Fruit fly (Drosophila melanogaster) whole organism, embryonic: ENCODE results near the gene CG14803.

Source experiments
- Atf6 ChIP-seq: fragments of 200-800 bp; sonication (Bioruptor generic); IDR thresholded peaks from 2 replicates; pipeline ENCODE4 v1.3.6; 2022; ENCODE audit warnings: missing biosample characterization, missing genetic modification characterization
- CG1024 ChIP-seq: fragments of 200-800 bp; sonication (Bioruptor generic); IDR thresholded peaks from 2 replicates; pipeline ENCODE4 v1.3.6; 2022; ENCODE audit warnings: missing biosample characterization, missing genetic modification characterization
- CG10565 ChIP-seq: fragments of 200-800 bp; sonication (Bioruptor generic); optimal IDR thresholded peaks from 3 replicates; lab custom pipeline; 2016; ENCODE audit warnings: missing biosample characterization, mild to moderate bottlenecking, missing genetic modification characterization
- CG10979 ChIP-seq: fragments of 200-800 bp; sonication (Bioruptor generic); optimal IDR thresholded peaks from 2 replicates; lab custom pipeline; 2018; ENCODE audit warnings: missing biosample characterization, mild to moderate bottlenecking, missing genetic modification characterization, moderate library complexity
- CG12659 ChIP-seq: fragments of 200-800 bp; sonication (Bioruptor generic); optimal IDR thresholded peaks from 3 replicates; lab custom pipeline; 2017; ENCODE audit warnings: mild to moderate bottlenecking, missing biosample characterization, missing genetic modification reagents, missing genetic modification characterization
- CG12769 ChIP-seq: fragments of 200-800 bp; sonication (Bioruptor generic); optimal IDR thresholded peaks from 2 replicates; lab custom pipeline; 2019; ENCODE audit warnings: missing biosample characterization, mild to moderate bottlenecking, missing genetic modification characterization, moderate library complexity
- CG12942 ChIP-seq: fragments of 200-800 bp; sonication (Bioruptor generic); optimal IDR thresholded peaks from 3 replicates; lab custom pipeline; 2016; ENCODE audit warnings: missing biosample characterization, missing genetic modification characterization
- CG18476 ChIP-seq: fragments of 200-800 bp; sonication (Bioruptor generic); optimal IDR thresholded peaks from 2 replicates; lab custom pipeline; 2016; ENCODE audit warnings: missing biosample characterization, mild to moderate bottlenecking, missing genetic modification characterization
- CG18764 ChIP-seq: fragments of 200-800 bp; sonication (Bioruptor generic); optimal IDR thresholded peaks from 3 replicates; lab custom pipeline; 2016; ENCODE audit warnings: missing biosample characterization, missing genetic modification characterization
- CG2875 ChIP-seq: fragments of 200-800 bp; sonication (Bioruptor generic); optimal IDR thresholded peaks from 2 replicates; lab custom pipeline; 2017; ENCODE audit warnings: missing biosample characterization, mild to moderate bottlenecking, missing genetic modification characterization, missing genetic modification reagents
- CG30431 ChIP-seq: fragments of 200-800 bp; sonication (Bioruptor generic); optimal IDR thresholded peaks from 2 replicates; lab custom pipeline; 2017; ENCODE audit warnings: missing biosample characterization, missing genetic modification characterization
- CG31365 ChIP-seq: fragments of 200-800 bp; sonication (Bioruptor generic); optimal IDR thresholded peaks from 2 replicates; lab custom pipeline; 2018; ENCODE audit warnings: missing biosample characterization, mild to moderate bottlenecking, missing genetic modification characterization
- CG33213 ChIP-seq: fragments of 200-800 bp; sonication (Bioruptor generic); optimal IDR thresholded peaks from 3 replicates; lab custom pipeline; 2016; ENCODE audit warnings: missing biosample characterization, missing genetic modification characterization
- CG34422 ChIP-seq: fragments of 200-800 bp; sonication (Bioruptor generic); IDR thresholded peaks from 3 replicates; pipeline ENCODE4 v1.3.6; 2022; ENCODE audit warnings: missing biosample characterization, missing genetic modification characterization
- CG5180 ChIP-seq: fragments of 200-800 bp; sonication (Bioruptor generic); optimal IDR thresholded peaks from 3 replicates; lab custom pipeline; 2017; ENCODE audit warnings: missing biosample characterization, missing genetic modification characterization, mild to moderate bottlenecking, moderate library complexity, missing genetic modification reagents
- CG6813 ChIP-seq: fragments of 200-800 bp; sonication (Bioruptor generic); optimal IDR thresholded peaks from 2 replicates; lab custom pipeline; 2017; ENCODE audit warnings: missing biosample characterization, missing genetic modification characterization, mild to moderate bottlenecking, moderate library complexity, missing genetic modification reagents
- CG7745 ChIP-seq: fragments of 200-800 bp; sonication (Bioruptor generic); optimal IDR thresholded peaks from 2 replicates; lab custom pipeline; 2018; ENCODE audit warnings: missing biosample characterization, mild to moderate bottlenecking, missing genetic modification characterization, moderate library complexity
- CG8281 ChIP-seq: fragments of 200-800 bp; sonication (Bioruptor generic); optimal IDR thresholded peaks from 2 replicates; lab custom pipeline; 2018; ENCODE audit warnings: missing biosample characterization, mild to moderate bottlenecking, missing genetic modification characterization, moderate library complexity
- CG9797 ChIP-seq: fragments of 200-800 bp; sonication (Bioruptor generic); optimal IDR thresholded peaks from 3 replicates; lab custom pipeline; 2018; ENCODE audit warnings: missing biosample characterization, mild to moderate bottlenecking, missing genetic modification characterization
- CG9876 ChIP-seq: fragments of 200-800 bp; sonication (Bioruptor generic); optimal IDR thresholded peaks from 2 replicates; lab custom pipeline; 2016; ENCODE audit warnings: missing biosample characterization, missing genetic modification characterization
- Dek ChIP-seq: fragments of 200-800 bp; sonication (Bioruptor generic); optimal IDR thresholded peaks from 3 replicates; lab custom pipeline; 2019; ENCODE audit warnings: missing biosample characterization, mild to moderate bottlenecking, missing genetic modification characterization, moderate library complexity
- Lhr ChIP-seq: fragments of 200-800 bp; sonication (Bioruptor generic); optimal IDR thresholded peaks from 3 replicates; lab custom pipeline; 2017; ENCODE audit warnings: mild to moderate bottlenecking, missing biosample characterization, missing genetic modification reagents, missing genetic modification characterization
- Lim3 ChIP-seq: fragments of 200-800 bp; sonication (Bioruptor generic); IDR thresholded peaks from 2 replicates; pipeline ENCODE4 v1.3.6; 2022; ENCODE audit warnings: missing biosample characterization, missing genetic modification characterization
- MBD-R2 ChIP-seq: fragments of 200-800 bp; sonication (Bioruptor generic); IDR thresholded peaks from 2 replicates; pipeline ENCODE4 v1.3.6; 2022; ENCODE audit warnings: missing biosample characterization, missing genetic modification characterization
- Spps ChIP-seq: fragments of 200-800 bp; sonication (Bioruptor generic); optimal IDR thresholded peaks from 2 replicates; lab custom pipeline; 2018; ENCODE audit warnings: missing biosample characterization, mild to moderate bottlenecking, missing genetic modification characterization
- Sry-δ ChIP-seq: fragments of 200-800 bp; sonication (Bioruptor generic); optimal IDR thresholded peaks from 2 replicates; lab custom pipeline; 2016; ENCODE audit warnings: missing biosample characterization, missing genetic modification characterization
- ac ChIP-seq: fragments of 200-800 bp; sonication (Bioruptor generic); optimal IDR thresholded peaks from 3 replicates; lab custom pipeline; 2017; ENCODE audit warnings: missing biosample characterization, mild to moderate bottlenecking, missing genetic modification characterization
- ase ChIP-seq: fragments of 200-800 bp; sonication (Bioruptor generic); IDR thresholded peaks from 3 replicates; pipeline ENCODE4 v1.3.6; 2022; ENCODE audit warnings: missing biosample characterization, missing genetic modification characterization
- ash1 ChIP-seq: fragments of 200-800 bp; sonication (Bioruptor generic); optimal IDR thresholded peaks from 2 replicates; lab custom pipeline; 2018; ENCODE audit warnings: missing biosample characterization, mild to moderate bottlenecking, missing genetic modification characterization
- az2 ChIP-seq: fragments of 200-800 bp; sonication (Bioruptor generic); optimal IDR thresholded peaks from 3 replicates; lab custom pipeline; 2016; ENCODE audit warnings: missing biosample characterization, missing genetic modification characterization
- cato ChIP-seq: fragments of 200-800 bp; sonication (Bioruptor generic); optimal IDR thresholded peaks from 2 replicates; lab custom pipeline; 2016; ENCODE audit warnings: missing biosample characterization, missing genetic modification characterization, borderline replicate concordance
- crol ChIP-seq: fragments of 200-800 bp; sonication (Bioruptor generic); IDR thresholded peaks from 2 replicates; pipeline ENCODE4 v1.3.6; 2022; ENCODE audit warnings: missing biosample characterization, missing genetic modification characterization
- da ChIP-seq: fragments of 200-800 bp; sonication (Bioruptor generic); optimal IDR thresholded peaks from 2 replicates; lab custom pipeline; 2016; ENCODE audit warnings: missing biosample characterization, missing genetic modification characterization
- fd3F ChIP-seq: fragments of 200-800 bp; sonication (Bioruptor generic); optimal IDR thresholded peaks from 2 replicates; lab custom pipeline; 2018; ENCODE audit warnings: missing biosample characterization, mild to moderate bottlenecking, missing genetic modification characterization, moderate library complexity
- gem ChIP-seq: fragments of 200-800 bp; sonication (Bioruptor generic); optimal IDR thresholded peaks from 2 replicates; lab custom pipeline; 2019; ENCODE audit warnings: missing biosample characterization, mild to moderate bottlenecking, missing genetic modification characterization, moderate library complexity
- jigr1 ChIP-seq: fragments of 200-800 bp; sonication (Bioruptor generic); IDR thresholded peaks from 3 replicates; pipeline ENCODE4 v1.3.6; 2022; ENCODE audit warnings: missing biosample characterization, missing genetic modification characterization
- kay ChIP-seq: fragments of 200-800 bp; sonication (Bioruptor generic); optimal IDR thresholded peaks from 2 replicates; lab custom pipeline; 2016; ENCODE audit warnings: missing biosample characterization, missing genetic modification characterization
- klu ChIP-seq: fragments of 200-800 bp; sonication (Bioruptor generic); IDR thresholded peaks from 2 replicates; pipeline ENCODE4 v1.3.6; 2022; ENCODE audit warnings: missing biosample characterization, missing genetic modification characterization
- lbe ChIP-seq: fragments of 200-800 bp; sonication (Bioruptor generic); optimal IDR thresholded peaks from 2 replicates; lab custom pipeline; 2016; ENCODE audit warnings: missing biosample characterization, mild to moderate bottlenecking, missing genetic modification characterization
- nerfin-2 ChIP-seq: fragments of 200-800 bp; sonication (Bioruptor generic); IDR thresholded peaks from 2 replicates; pipeline ENCODE4 v1.3.6; 2022; ENCODE audit warnings: missing biosample characterization, missing genetic modification characterization; ENCODE audit not compliant: partially characterized antibody
- pb ChIP-seq: fragments of 200-800 bp; sonication (Bioruptor generic); optimal IDR thresholded peaks from 3 replicates; lab custom pipeline; 2016; ENCODE audit warnings: missing biosample characterization, missing genetic modification characterization
- peb ChIP-seq: fragments of 200-800 bp; sonication (Bioruptor generic); IDR thresholded peaks from 2 replicates; pipeline ENCODE4 v1.3.6; 2022; ENCODE audit warnings: missing biosample characterization, missing genetic modification characterization
- pfk ChIP-seq: fragments of 200-800 bp; sonication (Bioruptor generic); optimal IDR thresholded peaks from 2 replicates; lab custom pipeline; 2018; ENCODE audit warnings: missing biosample characterization, mild to moderate bottlenecking, missing genetic modification characterization, moderate library complexity
- pita ChIP-seq: fragments of 200-800 bp; sonication (Bioruptor generic); optimal IDR thresholded peaks from 2 replicates; lab custom pipeline; 2017; ENCODE audit warnings: missing biosample characterization, mild to moderate bottlenecking, missing genetic modification characterization
- pzg ChIP-seq: fragments of 200-800 bp; sonication (Bioruptor generic); optimal IDR thresholded peaks from 3 replicates; lab custom pipeline; 2018; ENCODE audit warnings: missing biosample characterization, mild to moderate bottlenecking, missing genetic modification characterization, moderate library complexity
- ttk ChIP-seq: fragments of 200-800 bp; sonication (Bioruptor generic); IDR thresholded peaks from 2 replicates; pipeline ENCODE4 v2.1.2; 2022; ENCODE audit warnings: missing biosample characterization, missing genetic modification characterization
- tx ChIP-seq: fragments of 200-800 bp; sonication (Bioruptor generic); optimal IDR thresholded peaks from 2 replicates; lab custom pipeline; 2016; ENCODE audit warnings: missing biosample characterization, missing genetic modification characterization
- zen ChIP-seq: fragments of 200-800 bp; sonication (Bioruptor generic); optimal IDR thresholded peaks from 3 replicates; lab custom pipeline; 2018; ENCODE audit warnings: missing biosample characterization, mild to moderate bottlenecking, missing genetic modification characterization, moderate library complexity

CG14803 gene

DNA sequence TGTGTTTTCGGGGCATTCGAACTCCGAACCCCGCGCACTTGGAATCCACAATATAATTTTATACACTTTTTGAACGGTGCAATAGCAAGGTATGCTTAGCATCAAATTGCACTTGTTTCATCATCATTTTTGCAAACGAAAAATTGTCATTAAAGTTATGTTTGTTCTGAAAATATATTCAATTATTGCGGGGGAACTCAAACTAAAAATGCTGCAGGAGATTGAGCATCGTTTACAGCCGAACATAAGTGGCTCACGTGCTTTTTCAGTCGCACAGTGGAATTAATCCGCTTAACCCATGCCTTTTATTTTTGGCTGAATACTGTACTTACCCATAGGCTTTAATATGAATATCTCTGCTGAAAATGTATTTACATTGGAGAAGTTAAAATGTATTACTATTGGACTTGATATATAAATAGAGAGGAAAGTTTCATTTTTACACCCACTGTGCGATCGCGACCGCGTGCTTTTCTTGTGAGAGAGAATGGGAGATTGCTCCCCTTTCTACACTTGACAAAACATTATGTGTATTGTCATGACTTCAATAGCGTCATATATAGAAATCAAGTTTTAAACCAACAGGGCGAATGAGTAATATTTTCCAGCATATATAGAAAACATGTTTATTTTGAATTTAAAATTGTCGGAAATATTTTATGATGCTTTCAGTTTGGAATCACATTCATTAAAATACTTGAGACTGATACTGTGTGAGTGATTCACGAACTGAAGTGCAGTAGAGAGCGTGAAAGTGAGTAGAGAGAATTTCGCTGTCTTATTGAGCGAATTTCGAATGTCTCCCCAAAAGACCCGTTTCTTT is 38.1 kb upstream of the CG14803 start (continued):
- TF ChIP-seq CG33213 (GFP tag; lab: Kevin White, UChicago) = peak; percentile 86
- peak; percentile 81 for TF ChIP-seq CG8281
- peak; percentile 82 for TF ChIP-seq Lhr (GFP tag; lab: Kevin White, UChicago)
- TF ChIP-seq CG31365 (tag; lab: Kevin White, UChicago) = peak; percentile 84
- peak; percentile 64 for TF ChIP-seq ash1 (GFP tag; lab: Kevin White, UChicago)
- TF ChIP-seq fd3F (GFP tag; lab: Kevin White, UChicago) = peak; percentile 93
- peak; percentile 31 for TF ChIP-seq CG10565 (GFP tag; lab: Kevin White, UChicago)
- peak; percentile 98 for TF ChIP-seq ttk (GFP tag; lab: Robert Waterston, UW)
- peak; percentile 82 for TF ChIP-seq zen (tag; lab: Kevin White, UChicago)
- peak; percentile 37 for TF ChIP-seq pfk
- TF ChIP-seq CG6813 (GFP tag; lab: Kevin White, UChicago) = peak; percentile 95
- TF ChIP-seq pita (GFP tag; lab: Kevin White, UChicago) = no peak
- peak; percentile 79 for TF ChIP-seq CG9876
- TF ChIP-seq CG30431 (GFP tag; lab: Kevin White, UChicago) = peak; percentile 80
- peak; percentile 99 for TF ChIP-seq CG12769 (tag; lab: Kevin White, UChicago)
- peak; percentile 95 for TF ChIP-seq peb (GFP tag; lab: Robert Waterston, UW)
- peak; percentile 94 for TF ChIP-seq Atf6
- TF ChIP-seq CG5180 = peak; percentile 83
- TF ChIP-seq CG34422 (GFP tag; lab: Robert Waterston, UW) = peak; percentile 98
- peak; percentile 95 for TF ChIP-seq kay
- peak; percentile 89; the same call in 2 of the 3 replicates for TF ChIP-seq jigr1
- peak; percentile 94 for TF ChIP-seq az2 (GFP tag; lab: Kevin White, UChicago)
- TF ChIP-seq cato (GFP tag; lab: Kevin White, UChicago) = peak; percentile 88
- TF ChIP-seq tx (GFP tag; lab: Kevin White, UChicago) = peak; percentile 92
- peak; percentile 76 for TF ChIP-seq da
- TF ChIP-seq Spps (tag; lab: Kevin White, UChicago) = peak; percentile 68
- TF ChIP-seq CG12659 (GFP tag; lab: Kevin White, UChicago) = peak; percentile 97
- peak; percentile 97 for TF ChIP-seq ase
- peak; percentile 61 for TF ChIP-seq Sry-δ (GFP tag; lab: Kevin White, UChicago)
- peak; percentile 18 for TF ChIP-seq pzg (GFP tag; lab: Kevin White, UChicago)
- TF ChIP-seq CG18764 (GFP tag; lab: Kevin White, UChicago) = peak; percentile 85
- TF ChIP-seq gem (tag; lab: Kevin White, UChicago) = peak; percentile 97
- TF ChIP-seq CG1024 (GFP tag; lab: Robert Waterston, UW) = peak; percentile 93
- no peak for TF ChIP-seq CG7745 (tag; lab: Kevin White, UChicago)
- TF ChIP-seq Lim3 (GFP tag; lab: Robert Waterston, UW) = peak; percentile 83
- peak; percentile 96 for TF ChIP-seq lbe (GFP tag; lab: Kevin White, UChicago)
- peak; percentile 59; the same call in 1 of the 2 replicates for TF ChIP-seq crol (GFP tag; lab: Robert Waterston, UW)
- TF ChIP-seq Dek (tag; lab: Kevin White, UChicago) = peak; percentile 96
- peak; percentile 45; the same call in 1 of the 2 replicates for TF ChIP-seq nerfin-2 (GFP tag; lab: Robert Waterston, UW)
- peak; percentile 74 for TF ChIP-seq ac
- TF ChIP-seq CG12942 (GFP tag; lab: Kevin White, UChicago) = peak; percentile 87
- peak; percentile 95 for TF ChIP-seq MBD-R2 (GFP tag; lab: Robert Waterston, UW)
- TF ChIP-seq CG18476 (GFP tag; lab: Kevin White, UChicago) = peak; percentile 92
- TF ChIP-seq pb (GFP tag; lab: Kevin White, UChicago) = peak; percentile 86
- TF ChIP-seq klu (GFP tag; lab: Robert Waterston, UW) = peak; percentile 88
- peak; percentile 92 for TF ChIP-seq CG2875 (GFP tag; lab: Kevin White, UChicago)
- peak; percentile 92 for TF ChIP-seq CG10979 (tag; lab: Kevin White, UChicago)
- TF ChIP-seq CG9797 = peak; percentile 39
